Worm (Caenorhabditis elegans) whole organism, L1 larva: ENCODE results near the gene C37H5.5.

Experiments used
- C34B4.2 ChIP-seq: sonication (generic microtip); optimal IDR thresholded peaks from 2 replicates; lab custom pipeline; 2017; ENCODE audit warnings: mild to moderate bottlenecking, missing genetic modification characterization, missing compliant biosample characterization
- F16B12.6 ChIP-seq: fragments of 150-350 bp; optimal IDR thresholded peaks from 2 replicates; lab custom pipeline; 2014; ENCODE audit warnings: missing biosample characterization, missing genetic modification characterization
- Y116A8C.19 ChIP-seq: sonication (generic microtip); optimal IDR thresholded peaks from 2 replicates; lab custom pipeline; 2016; ENCODE audit warnings: missing compliant biosample characterization, missing genetic modification characterization, borderline replicate concordance
- alr-1 ChIP-seq: fragments of 200-800 bp; sonication (Bioruptor generic); optimal IDR thresholded peaks from 2 replicates; lab custom pipeline; 2018; ENCODE audit warnings: borderline replicate concordance, mild to moderate bottlenecking, missing genetic modification characterization, missing compliant biosample characterization
- aly-2 ChIP-seq: fragments of 150-350 bp; optimal IDR thresholded peaks from 2 replicates; lab custom pipeline; 2014; ENCODE audit warnings: missing biosample characterization, missing genetic modification characterization
- ama-1 ChIP-seq: fragments of 150-350 bp; optimal IDR thresholded peaks from 2 replicates; lab custom pipeline; 2014
- ceh-63 ChIP-seq: fragments of 200-800 bp; sonication (Bioruptor generic); optimal IDR thresholded peaks from 2 replicates; lab custom pipeline; 2018; ENCODE audit warnings: mild to moderate bottlenecking, missing genetic modification characterization, missing compliant biosample characterization
- ceh-8 ChIP-seq: fragments of 200-800 bp; sonication (Bioruptor generic); optimal IDR thresholded peaks from 2 replicates; lab custom pipeline; 2018; ENCODE audit warnings: mild to moderate bottlenecking, missing genetic modification characterization, moderate library complexity, missing compliant biosample characterization
- ceh-88 ChIP-seq: fragments of 200-800 bp; sonication (Bioruptor generic); IDR thresholded peaks from 2 replicates; pipeline ENCODE4 v1.3.6; 2022; ENCODE audit warnings: missing genetic modification characterization, missing compliant biosample characterization
- ceh-90 ChIP-seq: sonication (generic microtip); optimal IDR thresholded peaks from 2 replicates; lab custom pipeline; 2016; ENCODE audit warnings: missing genetic modification characterization, missing compliant biosample characterization
- ces-1 ChIP-seq: fragments of 150-350 bp; optimal IDR thresholded peaks from 2 replicates; lab custom pipeline; 2014; ENCODE audit warnings: missing biosample characterization, missing genetic modification reagents, missing genetic modification characterization
- dpl-1 ChIP-seq, 3 experiments: fragments of 150-350 bp in 2 of 3; sonication (generic microtip) in 1 of 3; optimal IDR thresholded peaks; 2 replicates each; lab custom pipeline; 2014 to 2017; ENCODE audit warnings: missing biosample characterization in 3 of 3, missing genetic modification characterization in 3 of 3, missing genetic modification reagents in 3 of 3
- efl-1 ChIP-seq, 4 experiments: fragments of 150-350 bp; optimal IDR thresholded peaks in 3 of 4; peaks in 1 of 4; 1 replicate in 1 of 4; 2 replicates in 3 of 4; lab custom pipeline; 2014; ENCODE audit warnings: missing biosample characterization in 2 of 4, missing genetic modification characterization in 2 of 4, missing genetic modification reagents in 2 of 4
- egl-13 ChIP-seq: sonication (generic microtip); optimal IDR thresholded peaks from 2 replicates; lab custom pipeline; 2016; ENCODE audit warnings: missing genotype, missing genetic modification reagents, missing genetic modification characterization, missing compliant biosample characterization
- egl-27 ChIP-seq, 2 experiments: fragments of 150-350 bp in 1 of 2; sonication (generic microtip); optimal IDR thresholded peaks; 3 replicates each; lab custom pipeline; 2017 to 2018; ENCODE audit warnings: missing biosample characterization in 2 of 2, missing genetic modification characterization in 2 of 2, missing genetic modification reagents in 2 of 2
- elt-2 ChIP-seq: sonication (generic microtip); optimal IDR thresholded peaks from 2 replicates; lab custom pipeline; 2016; ENCODE audit warnings: missing genetic modification characterization, mild to moderate bottlenecking, inconsistent platforms, missing compliant biosample characterization, missing genetic modification reagents
- elt-3 ChIP-seq, 6 experiments: fragments of 150-350 bp in 1 of 6; sonication (generic microtip); optimal IDR thresholded peaks; 2 replicates each; lab custom pipeline; 2017 to 2018; ENCODE audit warnings: missing biosample characterization in 6 of 6, missing genetic modification characterization in 6 of 6, inconsistent platforms in 1 of 6
- ets-5 ChIP-seq: fragments of 200-800 bp; sonication (Bioruptor generic); IDR thresholded peaks from 2 replicates; pipeline ENCODE4 v1.3.6; 2022; ENCODE audit warnings: missing genetic modification characterization, missing compliant biosample characterization
- fkh-4 ChIP-seq: sonication (generic microtip); optimal IDR thresholded peaks from 2 replicates; lab custom pipeline; 2016; ENCODE audit warnings: missing compliant biosample characterization, missing genetic modification characterization, borderline replicate concordance
- fos-1 ChIP-seq: fragments of 150-350 bp; optimal IDR thresholded peaks from 2 replicates; lab custom pipeline; 2014; ENCODE audit warnings: missing biosample characterization, missing genetic modification characterization
- hlh-17 ChIP-seq: fragments of 200-800 bp; sonication (Bioruptor generic); optimal IDR thresholded peaks from 2 replicates; lab custom pipeline; 2018; ENCODE audit warnings: missing genetic modification characterization, mild to moderate bottlenecking, missing compliant biosample characterization, moderate library complexity, borderline replicate concordance
- irx-1 ChIP-seq: sonication (generic microtip); optimal IDR thresholded peaks from 2 replicates; lab custom pipeline; 2016; ENCODE audit warnings: missing genetic modification characterization, missing compliant biosample characterization
- isw-1 ChIP-seq: fragments of 200-800 bp; sonication (Bioruptor generic); IDR thresholded peaks from 2 replicates; pipeline ENCODE4 v1.3.6; 2022; ENCODE audit warnings: missing genetic modification characterization, missing compliant biosample characterization
- jun-1 ChIP-seq: fragments of 150-350 bp; optimal IDR thresholded peaks from 2 replicates; lab custom pipeline; 2014; ENCODE audit warnings: missing biosample characterization, missing genetic modification reagents, missing genetic modification characterization
- lin-14 ChIP-seq: fragments of 200-800 bp; sonication (Bioruptor generic); optimal IDR thresholded peaks from 2 replicates; lab custom pipeline; 2018; ENCODE audit warnings: mild to moderate bottlenecking, missing genetic modification characterization, moderate library complexity, missing compliant biosample characterization
- lin-35 ChIP-seq, 2 experiments: fragments of 150-350 bp; optimal IDR thresholded peaks; 2 replicates each; lab custom pipeline; 2014; ENCODE audit warnings: missing biosample characterization in 2 of 2, missing genetic modification characterization in 2 of 2, missing genetic modification reagents in 2 of 2
- lin-39 ChIP-seq: fragments of 150-350 bp; optimal IDR thresholded peaks from 2 replicates; lab custom pipeline; 2014; ENCODE audit warnings: missing biosample characterization, missing genetic modification reagents, missing genetic modification characterization
- lir-3 ChIP-seq: sonication (generic microtip); optimal IDR thresholded peaks from 2 replicates; lab custom pipeline; 2016; ENCODE audit warnings: mild to moderate bottlenecking, missing genetic modification characterization, moderate library complexity, missing compliant biosample characterization; ENCODE audit not compliant: poor library complexity
- mef-2 ChIP-seq: fragments of 150-350 bp; optimal IDR thresholded peaks from 2 replicates; lab custom pipeline; 2014; ENCODE audit warnings: missing biosample characterization, missing genetic modification characterization
- mep-1 ChIP-seq: fragments of 150-350 bp; optimal IDR thresholded peaks from 2 replicates; lab custom pipeline; 2014; ENCODE audit warnings: missing biosample characterization, missing genetic modification characterization
- nhr-11 ChIP-seq: fragments of 150-350 bp; optimal IDR thresholded peaks from 2 replicates; lab custom pipeline; 2014; ENCODE audit warnings: missing biosample characterization, missing genetic modification characterization
- nhr-19 ChIP-seq: fragments of 200-800 bp; sonication (Bioruptor generic); conservative IDR thresholded peaks from 2 replicates; pipeline ENCODE4 v1.3.6; 2022; ENCODE audit warnings: missing genetic modification characterization, missing compliant biosample characterization
- nhr-28 ChIP-seq: fragments of 150-350 bp; optimal IDR thresholded peaks from 2 replicates; lab custom pipeline; 2014; ENCODE audit warnings: missing biosample characterization, missing genetic modification characterization
- nhr-47 ChIP-seq: sonication (generic microtip); optimal IDR thresholded peaks from 2 replicates; lab custom pipeline; 2016; ENCODE audit warnings: mild to moderate bottlenecking, missing genetic modification characterization, moderate library complexity, missing compliant biosample characterization
- nhr-76 ChIP-seq: sonication (generic microtip); optimal IDR thresholded peaks from 2 replicates; lab custom pipeline; 2017; ENCODE audit warnings: missing biosample characterization, missing genetic modification characterization
- nhr-84 ChIP-seq: sonication (generic microtip); optimal IDR thresholded peaks from 2 replicates; lab custom pipeline; 2017; ENCODE audit warnings: missing biosample characterization, missing genetic modification characterization
- nhr-90 ChIP-seq: sonication (generic microtip); optimal IDR thresholded peaks from 2 replicates; lab custom pipeline; 2016; ENCODE audit warnings: mild to moderate bottlenecking, missing genetic modification characterization, missing compliant biosample characterization; ENCODE audit not compliant: poor library complexity
- pag-3 ChIP-seq: sonication (generic microtip); optimal IDR thresholded peaks from 2 replicates; lab custom pipeline; 2017; ENCODE audit warnings: missing genetic modification characterization, mild to moderate bottlenecking, missing compliant biosample characterization, antibody characterized with exemption, borderline replicate concordance; ENCODE audit not compliant: insufficient read depth
- pax-3 ChIP-seq: fragments of 200-800 bp; sonication (Bioruptor generic); optimal IDR thresholded peaks from 2 replicates; lab custom pipeline; 2018; ENCODE audit warnings: mild to moderate bottlenecking, missing genetic modification characterization, moderate library complexity, missing compliant biosample characterization
- pqm-1 ChIP-seq: sonication (generic microtip); optimal IDR thresholded peaks from 3 replicates; lab custom pipeline; 2017; ENCODE audit warnings: missing biosample characterization, missing genetic modification characterization
- rnt-1 ChIP-seq: sonication (generic microtip); optimal IDR thresholded peaks from 2 replicates; lab custom pipeline; 2016; ENCODE audit warnings: mild to moderate bottlenecking, missing genetic modification characterization, moderate library complexity, missing compliant biosample characterization
- skn-1 ChIP-seq: fragments of 150-350 bp; optimal IDR thresholded peaks from 2 replicates; lab custom pipeline; 2014; ENCODE audit warnings: missing biosample characterization, missing genetic modification characterization
- snpc-4 ChIP-seq: fragments of 150-350 bp; optimal IDR thresholded peaks from 2 replicates; lab custom pipeline; 2014; ENCODE audit warnings: missing biosample characterization, missing genetic modification characterization
- snu-23 ChIP-seq: sonication (generic microtip); optimal IDR thresholded peaks from 2 replicates; lab custom pipeline; 2016; ENCODE audit warnings: missing genetic modification characterization, missing compliant biosample characterization
- swsn-7 ChIP-seq: sonication (generic microtip); optimal IDR thresholded peaks from 2 replicates; lab custom pipeline; 2016; ENCODE audit warnings: missing genetic modification characterization, missing compliant biosample characterization
- tbx-2 ChIP-seq: sonication (generic microtip); optimal IDR thresholded peaks from 2 replicates; lab custom pipeline; 2016; ENCODE audit warnings: missing genetic modification characterization, missing compliant biosample characterization
- unc-30 ChIP-seq: sonication (generic microtip); optimal IDR thresholded peaks from 2 replicates; lab custom pipeline; 2017; ENCODE audit warnings: missing biosample characterization, missing genetic modification characterization
- unc-62 ChIP-seq: fragments of 150-350 bp; optimal IDR thresholded peaks from 2 replicates; lab custom pipeline; 2014; ENCODE audit warnings: missing biosample characterization, missing genetic modification reagents, missing genetic modification characterization
- unc-86 ChIP-seq: sonication (generic microtip); optimal IDR thresholded peaks from 2 replicates; lab custom pipeline; 2016; ENCODE audit warnings: missing genetic modification characterization, missing compliant biosample characterization
- unc-98 ChIP-seq: fragments of 200-800 bp; sonication (Bioruptor generic); IDR thresholded peaks from 2 replicates; pipeline ENCODE4 v1.3.6; 2022; ENCODE audit warnings: missing genetic modification characterization, missing compliant biosample characterization
- vab-15 ChIP-seq: sonication (generic microtip); optimal IDR thresholded peaks from 2 replicates; lab custom pipeline; 2017; ENCODE audit warnings: missing genotype, mild to moderate bottlenecking, missing genetic modification characterization, missing compliant biosample characterization
- zag-1 ChIP-seq: fragments of 150-350 bp; optimal IDR thresholded peaks from 2 replicates; lab custom pipeline; 2014; ENCODE audit warnings: missing biosample characterization, missing genetic modification characterization

C37H5.5 gene

ce11 chrV:4844591-4844990, 17.4 kb downstream of the C37H5.5 start, which contains the start of gene abhd-5.2 (continued):
- TF ChIP-seq irx-1 (tag; lab: Kevin White, UChicago), result no peak
- peak; percentile 20 for TF ChIP-seq snpc-4 (tag; lab: Kevin White, UChicago)
- TF ChIP-seq nhr-11 (tag; lab: Kevin White, UChicago), result peak; percentile 43
- TF ChIP-seq elt-3 (tag; optimal IDR thresholded peaks at IDR 0.05; lab: Kevin White, UChicago), result peak in 1 of 6 experiments; percentile 27
- TF ChIP-seq nhr-76 (tag; lab: Kevin White, UChicago), result no peak
- TF ChIP-seq skn-1 (tag; lab: Kevin White, UChicago), result peak; percentile 79
- no peak for TF ChIP-seq vab-15
- peak; percentile 78 for TF ChIP-seq snu-23 (GFP tag; lab: Kevin White, UChicago)
- TF ChIP-seq dpl-1 (GFP tag; optimal IDR thresholded peaks at IDR 0.05; lab: Kevin White, UChicago), result peak; percentile 35 to 52 (median 38)
- TF ChIP-seq ceh-8 (GFP tag; lab: Kevin White, UChicago), result no peak
- peak; percentile 93 for TF ChIP-seq nhr-84 (tag; lab: Kevin White, UChicago)
- TF ChIP-seq lin-35 (GFP tag; optimal IDR thresholded peaks at IDR 0.05; lab: Kevin White, UChicago), result peak; percentile 46 to 76
- no peak for TF ChIP-seq ama-1
- TF ChIP-seq unc-98 (GFP tag; lab: Robert Waterston, UW), result no peak
- TF ChIP-seq ceh-63, result no peak
- no peak for TF ChIP-seq mef-2 (tag; lab: Kevin White, UChicago)
- no peak for TF ChIP-seq egl-27 (tag; optimal IDR thresholded peaks at IDR 0.05; lab: Kevin White, UChicago)
- TF ChIP-seq pax-3 (tag; lab: Kevin White, UChicago), result no peak
- no peak for TF ChIP-seq ces-1 (GFP tag; lab: Kevin White, UChicago)
- TF ChIP-seq nhr-28 (tag; lab: Kevin White, UChicago), result peak; percentile 53
- no peak for TF ChIP-seq aly-2 (tag; lab: Kevin White, UChicago)
- no peak for TF ChIP-seq elt-2 (tag; lab: Kevin White, UChicago)
- TF ChIP-seq pag-3, result no peak
- TF ChIP-seq fos-1 (tag; lab: Kevin White, UChicago), result no peak
- peak; percentile 55 to 60 for TF ChIP-seq efl-1 (optimal IDR thresholded peaks at IDR 0.05; lab: Kevin White, UChicago)
- TF ChIP-seq efl-1 (GFP tag; optimal IDR thresholded peaks at IDR 0.05 in 1 of 2; lab: Kevin White, UChicago), result peak in 1 of 2 experiments; percentile 50
- TF ChIP-seq fkh-4 (tag; lab: Kevin White, UChicago), result no peak
- TF ChIP-seq jun-1 (tag; lab: Kevin White, UChicago), result peak; percentile 32
- TF ChIP-seq nhr-47 (tag; lab: Kevin White, UChicago), result peak; percentile 50
- no peak for TF ChIP-seq ceh-90 (tag; lab: Kevin White, UChicago)
- peak; percentile 12 for TF ChIP-seq F16B12.6 (tag; lab: Kevin White, UChicago)
- peak; percentile 53 for TF ChIP-seq rnt-1
- no peak for TF ChIP-seq egl-13 (tag; lab: Kevin White, UChicago)
- TF ChIP-seq tbx-2, result peak; percentile 35
- TF ChIP-seq ceh-88 (GFP tag; lab: Robert Waterston, UW), result no peak
- peak; percentile 89 for TF ChIP-seq lin-14
- TF ChIP-seq ets-5 (GFP tag; lab: Robert Waterston, UW), result no peak
- TF ChIP-seq lir-3 (tag; lab: Kevin White, UChicago), result no peak
- no peak for TF ChIP-seq Y116A8C.19
- TF ChIP-seq pqm-1 (tag; lab: Kevin White, UChicago), result no peak
- no peak for TF ChIP-seq alr-1
- peak; percentile 15 for TF ChIP-seq unc-86 (tag; lab: Kevin White, UChicago)
- TF ChIP-seq zag-1 (tag; lab: Kevin White, UChicago), result no peak
- peak; percentile 21 for TF ChIP-seq nhr-90
- TF ChIP-seq unc-30, result no peak
- TF ChIP-seq C34B4.2 (tag; lab: Kevin White, UChicago), result no peak
- no peak; the same call in 1 of the 2 replicates for TF ChIP-seq nhr-19 (GFP tag; lab: Robert Waterston, UW)
- TF ChIP-seq unc-62, result no peak
- TF ChIP-seq lin-39 (tag; lab: Kevin White, UChicago), result no peak
- no peak for TF ChIP-seq hlh-17 (GFP tag; lab: Kevin White, UChicago)
- peak; percentile 39 for TF ChIP-seq isw-1 (GFP tag; lab: Robert Waterston, UW)
- peak; percentile 32 for TF ChIP-seq swsn-7 (tag; lab: Kevin White, UChicago)
- peak; percentile 70 for TF ChIP-seq mep-1
